Worm (Caenorhabditis elegans): ENCODE measurements around the gene T22D1.5.

Gene T22D1.5

ce11 chrIV:6909863-6910733 is 6.3 kb downstream of the T22D1.5 start, which contains the start of the genes rpn-1 and ribo-1 (continued):
- TF ChIP-seq nhr-179 (tag; optimal IDR thresholded peaks at IDR 0.05) (no peak), lsl-1 (GFP tag; optimal IDR thresholded peaks at IDR 0.05) (peak; percentile 59), nhr-80 (tag; optimal IDR thresholded peaks at IDR 0.05) (peak; percentile 1), ztf-18 (tag; optimal IDR thresholded peaks at IDR 0.05) (peak; percentile 3), rpc-1 (optimal IDR thresholded peaks at IDR 0.05) (no peak), rpc-1 (tag; optimal IDR thresholded peaks at IDR 0.05) (no peak), bed-1 (GFP tag; IDR thresholded peaks at IDR 0.05) (no peak), sptf-2 (GFP tag; optimal IDR thresholded peaks at IDR 0.05) (no peak), snpc-4 (GFP tag; optimal IDR thresholded peaks at IDR 0.05) (no peak), snpc-4 (tag; optimal IDR thresholded peaks at IDR 0.05) (peak in 3 of 4 experiments; percentile 42 to 64 (median 63)), B0019.2 (GFP tag; conservative IDR thresholded peaks at IDR 0.05) (no peak), hlh-26 (GFP tag; conservative IDR thresholded peaks at IDR 0.05) (no peak), snpc-1.1 (tag; optimal IDR thresholded peaks at IDR 0.05; ENCODE audit: insufficient read depth) (no peak), Y79H2A.3 (GFP tag; conservative IDR thresholded peaks at IDR 0.05) (no peak), Y53G8AR.9 (GFP tag; conservative IDR thresholded peaks at IDR 0.05) (no peak), lin-35 (GFP tag; optimal IDR thresholded peaks at IDR 0.05) (no peak), ZK185.1 (tag; optimal IDR thresholded peaks at IDR 0.05; ENCODE audit: poor library complexity, severe bottlenecking) (no peak), F23B12.7 (tag; optimal IDR thresholded peaks at IDR 0.05; ENCODE audit: insufficient read depth) (peak; percentile 28), ceh-40 (GFP tag; IDR thresholded peaks at IDR 0.05) (no peak), egrh-3 (GFP tag; IDR thresholded peaks at IDR 0.05) (no peak), cebp-1 (GFP tag; IDR thresholded peaks at IDR 0.05) (no peak), cebp-1 (tag; optimal IDR thresholded peaks at IDR 0.05) (no peak), ccch-3 (GFP tag; optimal IDR thresholded peaks at IDR 0.05) (no peak), hrde-1 (tag; optimal IDR thresholded peaks at IDR 0.05; ENCODE audit: borderline replicate concordance) (no peak), efl-1 (GFP tag; optimal IDR thresholded peaks at IDR 0.05) (peak; percentile 74), let-607 (tag; optimal IDR thresholded peaks at IDR 0.05) (peak; percentile 74 to 82), C06A6.2 (GFP tag; conservative IDR thresholded peaks at IDR 0.05) (no peak), C17E4.6 (GFP tag; IDR thresholded peaks at IDR 0.05) (no peak), sea-2 (GFP tag; IDR thresholded peaks at IDR 0.05) (no peak), lag-1 (GFP tag; IDR thresholded peaks at IDR 0.05) (no peak), athp-1 (tag; optimal IDR thresholded peaks at IDR 0.05) (no peak), aptf-3 (GFP tag; IDR thresholded peaks at IDR 0.05) (no peak), pbrm-1 (GFP tag; IDR thresholded peaks at IDR 0.05) (no peak), mxl-1 (tag; optimal IDR thresholded peaks at IDR 0.05) (no peak), F57A8.1 (GFP tag; optimal IDR thresholded peaks at IDR 0.05) (no peak), akir-1 (GFP tag; optimal IDR thresholded peaks at IDR 0.05) (no peak), Y53F4B.3 (GFP tag; IDR thresholded peaks at IDR 0.05) (no peak), dox-1 (GFP tag; IDR thresholded peaks at IDR 0.05) (peak; percentile 56; the same call in 1 of the 2 replicates), xnd-1 (tag; optimal IDR thresholded peaks at IDR 0.05) (no peak)
